Worm (Caenorhabditis elegans) whole organism, L4 larva: Measurements from ENCODE around the gene ani-2.

ENCODE experiments used
- F26F4.8 ChIP-seq: fragments of 200-800 bp; sonication (Bioruptor generic); conservative IDR thresholded peaks from 2 replicates; pipeline ENCODE4 v1.3.6; 2022; ENCODE audit warnings: missing genetic modification characterization, missing compliant biosample characterization
- F49E8.2 ChIP-seq: sonication (generic microtip); optimal IDR thresholded peaks from 2 replicates; lab custom pipeline; 2016; ENCODE audit warnings: missing compliant biosample characterization, mild to moderate bottlenecking, missing genetic modification characterization, borderline replicate concordance
- R02D3.7 ChIP-seq: fragments of 150-350 bp; sonication (generic microtip); optimal IDR thresholded peaks from 3 replicates; lab custom pipeline; 2014; ENCODE audit warnings: missing biosample characterization, missing genetic modification characterization
- Y105C5A.15 ChIP-seq: fragments of 200-800 bp; sonication (Bioruptor generic); IDR thresholded peaks from 2 replicates; pipeline ENCODE4 v1.3.6; 2022; ENCODE audit warnings: missing genetic modification characterization, missing compliant biosample characterization
- Y48G9A.11 ChIP-seq: fragments of 200-800 bp; sonication (Bioruptor generic); IDR thresholded peaks from 2 replicates; pipeline ENCODE4 v1.3.6; 2022; ENCODE audit warnings: missing genetic modification reagents, missing genetic modification characterization, missing compliant biosample characterization
- Y5F2A.4 ChIP-seq: fragments of 200-800 bp; sonication (Bioruptor generic); optimal IDR thresholded peaks from 2 replicates; lab custom pipeline; 2018; ENCODE audit warnings: mild to moderate bottlenecking, missing genetic modification characterization, missing compliant biosample characterization
- Y75B8A.6 ChIP-seq: fragments of 200-800 bp; sonication (Bioruptor generic); IDR thresholded peaks from 2 replicates; pipeline ENCODE4 v1.3.6; 2022; ENCODE audit warnings: missing genetic modification reagents, missing genetic modification characterization, missing compliant biosample characterization
- arid-1 ChIP-seq: fragments of 200-800 bp; sonication (Bioruptor generic); conservative IDR thresholded peaks from 2 replicates; pipeline ENCODE4 v1.3.6; 2022; ENCODE audit warnings: missing genetic modification reagents, missing genetic modification characterization, missing compliant biosample characterization
- ceh-32 ChIP-seq: sonication (generic microtip); optimal IDR thresholded peaks from 2 replicates; lab custom pipeline; 2016; ENCODE audit warnings: mild to moderate bottlenecking, missing genetic modification characterization, missing compliant biosample characterization; ENCODE audit not compliant: poor library complexity
- daf-19 ChIP-seq: fragments of 200-800 bp; sonication (Bioruptor generic); conservative IDR thresholded peaks from 2 replicates; pipeline ENCODE4 v1.3.6; 2022; ENCODE audit warnings: missing genetic modification characterization, missing compliant biosample characterization
- daf-8 ChIP-seq: fragments of 200-800 bp; sonication (Bioruptor generic); IDR thresholded peaks from 2 replicates; pipeline ENCODE4 v1.3.6; 2022; ENCODE audit warnings: missing genetic modification characterization, missing compliant biosample characterization
- dmd-8 ChIP-seq: fragments of 200-800 bp; sonication (Bioruptor generic); IDR thresholded peaks from 2 replicates; pipeline ENCODE4 v1.3.6; 2022; ENCODE audit warnings: missing genetic modification characterization, missing compliant biosample characterization
- dmd-9 ChIP-seq: fragments of 200-800 bp; sonication (Bioruptor generic); IDR thresholded peaks from 2 replicates; pipeline ENCODE4 v1.3.6; 2022; ENCODE audit warnings: missing genetic modification reagents, missing genetic modification characterization, missing compliant biosample characterization
- duxl-1 ChIP-seq: sonication (generic microtip); optimal IDR thresholded peaks from 2 replicates; lab custom pipeline; 2016; ENCODE audit warnings: mild to moderate bottlenecking, missing genetic modification characterization, moderate library complexity, missing compliant biosample characterization; ENCODE audit not compliant: poor library complexity
- egl-43 ChIP-seq: fragments of 200-800 bp; sonication (Bioruptor generic); IDR thresholded peaks from 2 replicates; pipeline ENCODE4 v1.3.6; 2022; ENCODE audit warnings: missing genetic modification reagents, missing genetic modification characterization, missing compliant biosample characterization
- fkh-10 ChIP-seq: fragments of 150-350 bp; optimal IDR thresholded peaks from 2 replicates; lab custom pipeline; 2014; ENCODE audit warnings: missing biosample characterization, missing genetic modification reagents, missing genetic modification characterization
- hif-1 ChIP-seq, 2 experiments: sonication (generic microtip); optimal IDR thresholded peaks; 2 replicates each; lab custom pipeline; 2016 to 2017; ENCODE audit warnings: missing compliant biosample characterization in 2 of 2, missing genetic modification characterization in 2 of 2, missing genetic modification reagents in 2 of 2, missing genotype in 2 of 2, mild to moderate bottlenecking in 1 of 2
- hlh-11 ChIP-seq: fragments of 200-800 bp; sonication (Bioruptor generic); optimal IDR thresholded peaks from 2 replicates; lab custom pipeline; 2018; ENCODE audit warnings: mild to moderate bottlenecking, missing genetic modification characterization, missing compliant biosample characterization
- hlh-30 ChIP-seq: sonication (generic microtip); optimal IDR thresholded peaks from 2 replicates; lab custom pipeline; 2017; ENCODE audit warnings: antibody characterized with exemption, mild to moderate bottlenecking, missing genetic modification characterization, missing compliant biosample characterization; ENCODE audit not compliant: insufficient read depth
- jun-1 ChIP-seq: fragments of 150-350 bp; optimal IDR thresholded peaks from 2 replicates; lab custom pipeline; 2014; ENCODE audit warnings: missing biosample characterization, missing genetic modification reagents, missing genetic modification characterization
- lir-3 ChIP-seq: sonication (generic microtip); optimal IDR thresholded peaks from 2 replicates; lab custom pipeline; 2016; ENCODE audit warnings: mild to moderate bottlenecking, missing genetic modification characterization, missing compliant biosample characterization
- madf-5 ChIP-seq, 2 experiments: fragments of 200-800 bp; sonication (Bioruptor generic); IDR thresholded peaks; 2 replicates each; pipeline ENCODE4 v1.3.6; 2022; ENCODE audit warnings: missing compliant biosample characterization in 2 of 2, missing genetic modification characterization in 2 of 2
- mes-2 ChIP-seq: sonication (generic microtip); optimal IDR thresholded peaks from 2 replicates; lab custom pipeline; 2016; ENCODE audit warnings: missing genotype, mild to moderate bottlenecking, missing genetic modification characterization, missing compliant biosample characterization; ENCODE audit not compliant: poor library complexity, severe bottlenecking
- mxl-2 ChIP-seq: fragments of 200-800 bp; sonication (Bioruptor generic); conservative IDR thresholded peaks from 2 replicates; pipeline ENCODE4 v1.3.6; 2022; ENCODE audit warnings: missing genetic modification reagents, missing genetic modification characterization, missing compliant biosample characterization
- nhr-102 ChIP-seq: sonication (generic microtip); optimal IDR thresholded peaks from 2 replicates; lab custom pipeline; 2016; ENCODE audit warnings: mild to moderate bottlenecking, missing genetic modification characterization, moderate library complexity, missing compliant biosample characterization
- nhr-11 ChIP-seq: fragments of 150-350 bp; optimal IDR thresholded peaks from 2 replicates; lab custom pipeline; 2014; ENCODE audit warnings: missing biosample characterization, missing genetic modification characterization
- nhr-25 ChIP-seq: sonication (generic microtip); optimal IDR thresholded peaks from 2 replicates; lab custom pipeline; 2017; ENCODE audit warnings: missing genetic modification characterization, mild to moderate bottlenecking, missing compliant biosample characterization, antibody characterized with exemption, moderate library complexity, borderline replicate concordance; ENCODE audit not compliant: insufficient read depth
- nhr-48 ChIP-seq: sonication (generic microtip); optimal IDR thresholded peaks from 2 replicates; lab custom pipeline; 2016; ENCODE audit warnings: mild to moderate bottlenecking, missing genetic modification characterization, missing compliant biosample characterization
- nhr-6 ChIP-seq: fragments of 150-350 bp; optimal IDR thresholded peaks from 2 replicates; lab custom pipeline; 2014; ENCODE audit warnings: missing biosample characterization, missing genetic modification characterization
- pha-4 ChIP-seq, 2 experiments: fragments of 150-350 bp in 1 of 2; fragments of 200-800 bp in 1 of 2; sonication (Bioruptor generic) in 1 of 2; IDR thresholded peaks in 1 of 2; optimal IDR thresholded peaks in 1 of 2; 2 replicates each; pipeline versions ENCODE4 v1.3.6 to Lab custom; 2014 to 2022; ENCODE audit warnings: missing genetic modification characterization in 2 of 2, missing genetic modification reagents in 2 of 2, missing biosample characterization in 1 of 2, missing compliant biosample characterization in 1 of 2
- php-3 ChIP-seq: fragments of 200-800 bp; sonication (Bioruptor generic); IDR thresholded peaks from 2 replicates; pipeline ENCODE4 v1.3.6; 2022; ENCODE audit warnings: missing genetic modification reagents, missing genetic modification characterization, missing compliant biosample characterization
- pqm-1 ChIP-seq: sonication (generic microtip); optimal IDR thresholded peaks from 2 replicates; lab custom pipeline; 2017; ENCODE audit warnings: missing biosample characterization, missing genetic modification characterization
- saeg-2 ChIP-seq: fragments of 200-800 bp; sonication (Bioruptor generic); IDR thresholded peaks from 2 replicates; pipeline ENCODE4 v1.3.6; 2022; ENCODE audit warnings: missing genetic modification reagents, missing genetic modification characterization, missing compliant biosample characterization
- set-16 ChIP-seq: fragments of 200-800 bp; sonication (Bioruptor generic); IDR thresholded peaks from 2 replicates; pipeline ENCODE4 v1.3.6; 2022; ENCODE audit warnings: missing genetic modification reagents, missing genetic modification characterization, missing compliant biosample characterization
- skn-1 ChIP-seq: fragments of 150-350 bp; optimal IDR thresholded peaks from 2 replicates; lab custom pipeline; 2014; ENCODE audit warnings: missing biosample characterization, missing genetic modification characterization
- snpc-4 ChIP-seq: fragments of 150-350 bp; optimal IDR thresholded peaks from 2 replicates; lab custom pipeline; 2014; ENCODE audit warnings: missing biosample characterization, missing genetic modification characterization
- spr-1 ChIP-seq: sonication (generic microtip); optimal IDR thresholded peaks from 2 replicates; lab custom pipeline; 2016; ENCODE audit warnings: mild to moderate bottlenecking, missing genetic modification characterization, missing compliant biosample characterization
- spr-3 ChIP-seq: fragments of 200-800 bp; sonication (Bioruptor generic); optimal IDR thresholded peaks from 2 replicates; lab custom pipeline; 2018; ENCODE audit warnings: mild to moderate bottlenecking, missing genetic modification characterization, missing compliant biosample characterization
- tag-97 ChIP-seq: fragments of 200-800 bp; sonication (Bioruptor generic); IDR thresholded peaks from 2 replicates; pipeline ENCODE4 v1.3.6; 2022; ENCODE audit warnings: missing genetic modification characterization, missing compliant biosample characterization
- tra-1 ChIP-seq: fragments of 200-800 bp; sonication (Bioruptor generic); IDR thresholded peaks from 2 replicates; pipeline ENCODE4 v1.3.6; 2022; ENCODE audit warnings: missing genetic modification reagents, missing genetic modification characterization, missing compliant biosample characterization
- unc-130 ChIP-seq: sonication (generic microtip); optimal IDR thresholded peaks from 2 replicates; lab custom pipeline; 2016; ENCODE audit warnings: missing genetic modification reagents, missing genetic modification characterization, missing compliant biosample characterization
- zag-1 ChIP-seq: fragments of 150-350 bp; optimal IDR thresholded peaks from 2 replicates; lab custom pipeline; 2014; ENCODE audit warnings: missing biosample characterization, missing genetic modification characterization
- zfp-3 ChIP-seq: fragments of 200-800 bp; sonication (Bioruptor generic); conservative IDR thresholded peaks from 2 replicates; pipeline ENCODE4 v1.3.6; 2022; ENCODE audit warnings: missing genetic modification reagents, missing genetic modification characterization, missing compliant biosample characterization
- zip-11 ChIP-seq: fragments of 200-800 bp; sonication (Bioruptor generic); IDR thresholded peaks from 2 replicates; pipeline ENCODE4 v1.3.6; 2022; ENCODE audit warnings: missing genetic modification characterization, missing compliant biosample characterization
- zip-2 ChIP-seq: fragments of 150-350 bp; optimal IDR thresholded peaks from 2 replicates; lab custom pipeline; 2014; ENCODE audit warnings: missing biosample characterization, missing genetic modification characterization
- ztf-11 ChIP-seq: fragments of 150-350 bp; optimal IDR thresholded peaks from 2 replicates; lab custom pipeline; 2014; ENCODE audit warnings: missing biosample characterization, missing genetic modification characterization
- ztf-7 ChIP-seq: fragments of 150-350 bp; optimal IDR thresholded peaks from 2 replicates; lab custom pipeline; 2014; ENCODE audit warnings: missing biosample characterization, missing genetic modification characterization

ani-2 gene

ce11 chrII:6349968-6350367, 15.2 kb downstream of the ani-2 start:
- TF ChIP-seq nhr-102 (tag; lab: Kevin White, UChicago) (no peak), madf-5 (GFP tag; IDR thresholded peaks at IDR 0.05; lab: Robert Waterston, UW) (no peak), daf-19 (GFP tag; lab: Robert Waterston, UW) (no peak), spr-3 (GFP tag; lab: Kevin White, UChicago) (no peak), F26F4.8 (GFP tag; lab: Robert Waterston, UW) (no peak), egl-43 (GFP tag; lab: Robert Waterston, UW) (no peak), nhr-25 (tag; lab: Kevin White, UChicago) (no peak), zag-1 (tag; lab: Kevin White, UChicago) (no peak), mxl-2 (GFP tag; lab: Robert Waterston, UW) (no peak), Y5F2A.4 (GFP tag; lab: Kevin White, UChicago) (no peak), Y75B8A.6 (GFP tag; lab: Robert Waterston, UW) (no peak), tra-1 (no peak), hlh-11 (tag; lab: Kevin White, UChicago) (no peak), hlh-30 (no peak), jun-1 (tag; lab: Kevin White, UChicago) (no peak)

- TF ChIP-seq nhr-6: peak; percentile 65
- TF ChIP-seq mxl-2 (GFP tag; lab: Robert Waterston, UW): 0 out of 2 replicates have a peak, but pooled peaks have one; percentile 47
- peak; percentile 26 for TF ChIP-seq zip-2 (tag; lab: Kevin White, UChicago)
- TF ChIP-seq saeg-2 (GFP tag; lab: Robert Waterston, UW): no peak
- no peak for TF ChIP-seq F49E8.2
- peak; percentile 73; the same call in 1 of the 2 replicates for TF ChIP-seq tra-1
- TF ChIP-seq zip-11 (GFP tag; lab: Robert Waterston, UW): no peak
- TF ChIP-seq snpc-4: peak; percentile 36
- peak; percentile 79 for TF ChIP-seq nhr-48
- TF ChIP-seq madf-5 (GFP tag; IDR thresholded peaks at IDR 0.05; lab: Robert Waterston, UW): 0 out of 4 replicates have a peak, but pooled peaks of 1 of the 2 experiments have one; percentile 23
- TF ChIP-seq lir-3 (tag; lab: Kevin White, UChicago): no peak
- 0 out of 2 replicates have a peak, but pooled peaks have one; percentile 33 for TF ChIP-seq zfp-3 (GFP tag; lab: Robert Waterston, UW)
- peak; percentile 58 for TF ChIP-seq spr-1
- TF ChIP-seq set-16 (GFP tag; lab: Robert Waterston, UW): peak; percentile 77
- peak; percentile 86 for TF ChIP-seq mes-2 (tag; lab: Kevin White, UChicago)
- TF ChIP-seq Y5F2A.4 (GFP tag; lab: Kevin White, UChicago): no peak
- TF ChIP-seq php-3 (GFP tag; lab: Robert Waterston, UW): 0 out of 2 replicates have a peak, but pooled peaks have one; percentile 30
- peak in 1 of 2 experiments; percentile 74 for TF ChIP-seq hif-1 (tag; optimal IDR thresholded peaks at IDR 0.05; lab: Kevin White, UChicago)
- TF ChIP-seq skn-1 (tag; lab: Kevin White, UChicago): no peak
- no peak for TF ChIP-seq daf-8 (GFP tag; lab: Robert Waterston, UW)
- no peak for TF ChIP-seq fkh-10
- no peak for TF ChIP-seq R02D3.7 (tag; lab: Kevin White, UChicago)
- TF ChIP-seq duxl-1 (tag; lab: Kevin White, UChicago): peak; percentile 77
- TF ChIP-seq ztf-11 (tag; lab: Kevin White, UChicago): no peak
- TF ChIP-seq dmd-8 (GFP tag; lab: Robert Waterston, UW): no peak
- TF ChIP-seq F26F4.8 (GFP tag; lab: Robert Waterston, UW): no peak
- no peak for TF ChIP-seq dmd-9 (GFP tag; lab: Robert Waterston, UW)
- peak; percentile 77 for TF ChIP-seq ztf-7 (tag; lab: Kevin White, UChicago)
- TF ChIP-seq pha-4 (GFP tag; IDR thresholded peaks at IDR 0.05; lab: Robert Waterston, UW): peak; percentile 70; the same call in 1 of the 2 replicates
- peak; percentile 88 for TF ChIP-seq pha-4 (tag; optimal IDR thresholded peaks at IDR 0.05; lab: Kevin White, UChicago)
- TF ChIP-seq Y48G9A.11 (GFP tag; lab: Robert Waterston, UW): no peak
- TF ChIP-seq nhr-11 (tag; lab: Kevin White, UChicago): peak; percentile 90
- TF ChIP-seq unc-130 (GFP tag; lab: Kevin White, UChicago): no peak
- TF ChIP-seq ceh-32 (tag; lab: Kevin White, UChicago): no peak
- peak; percentile 98 for TF ChIP-seq hlh-11 (tag; lab: Kevin White, UChicago)
- peak; percentile 34; the same call in 1 of the 2 replicates for TF ChIP-seq arid-1 (GFP tag; lab: Robert Waterston, UW)
- no peak for TF ChIP-seq tag-97 (GFP tag; lab: Robert Waterston, UW)
- TF ChIP-seq Y105C5A.15 (GFP tag; lab: Robert Waterston, UW): no peak
- TF ChIP-seq pqm-1 (tag; lab: Kevin White, UChicago): peak; percentile 8
Observed at ce11 chrII:6348360-6348759, 16.8 kb downstream of the ani-2 start.
